Fruit fly (Drosophila melanogaster) whole organism, embryonic: Measurements from ENCODE around the gene Tmhs.

Experiments
- Adf1 ChIP-seq: fragments of 200-800 bp; sonication (Bioruptor generic); IDR thresholded peaks from 2 replicates; pipeline ENCODE4 v1.3.6; 2022; ENCODE audit warnings: missing biosample characterization, missing genetic modification characterization
- Atf-2 ChIP-seq: fragments of 200-800 bp; sonication (Bioruptor generic); optimal IDR thresholded peaks from 2 replicates; lab custom pipeline; 2016; ENCODE audit warnings: missing biosample characterization, missing genetic modification characterization
- Awh ChIP-seq: fragments of 200-800 bp; sonication (Bioruptor generic); IDR thresholded peaks from 2 replicates; pipeline ENCODE4, ENCODE4 v1.3.6; 2022; ENCODE audit warnings: missing biosample characterization, missing genetic modification characterization
- B-H2 ChIP-seq: fragments of 200-800 bp; sonication (Bioruptor generic); optimal IDR thresholded peaks from 2 replicates; lab custom pipeline; 2018; ENCODE audit warnings: missing biosample characterization, mild to moderate bottlenecking, missing genetic modification characterization
- BEAF-32 ChIP-seq: fragments of 200-800 bp; sonication (Bioruptor generic); optimal IDR thresholded peaks from 3 replicates; lab custom pipeline; 2017; ENCODE audit warnings: missing biosample characterization, missing genetic modification characterization, mild to moderate bottlenecking, moderate library complexity, missing genetic modification reagents
- CG10543 ChIP-seq: fragments of 200-800 bp; sonication (Bioruptor generic); optimal IDR thresholded peaks from 3 replicates; lab custom pipeline; 2017; ENCODE audit warnings: missing biosample characterization, mild to moderate bottlenecking, missing genetic modification characterization, moderate library complexity
- CG12236 ChIP-seq: fragments of 200-800 bp; sonication (Bioruptor generic); optimal IDR thresholded peaks from 2 replicates; lab custom pipeline; 2016; ENCODE audit warnings: missing biosample characterization, missing genetic modification characterization
- CG13287 ChIP-seq: fragments of 200-800 bp; sonication (Bioruptor generic); IDR thresholded peaks from 2 replicates; pipeline ENCODE4 v1.3.6; 2022; ENCODE audit warnings: missing biosample characterization, missing genetic modification characterization; ENCODE audit not compliant: partially characterized antibody
- CG13624 ChIP-seq: fragments of 200-800 bp; sonication (Bioruptor generic); optimal IDR thresholded peaks from 2 replicates; lab custom pipeline; 2016; ENCODE audit warnings: missing biosample characterization, missing genetic modification characterization
- CG1832 ChIP-seq: fragments of 200-800 bp; sonication (Bioruptor generic); optimal IDR thresholded peaks from 2 replicates; lab custom pipeline; 2017; ENCODE audit warnings: missing biosample characterization, mild to moderate bottlenecking, missing genetic modification characterization, inconsistent platforms
- CG18619 ChIP-seq: fragments of 200-800 bp; sonication (Bioruptor generic); optimal IDR thresholded peaks from 3 replicates; lab custom pipeline; 2017; ENCODE audit warnings: missing biosample characterization, mild to moderate bottlenecking, missing genetic modification characterization
- CG2120 ChIP-seq: fragments of 200-800 bp; sonication (Bioruptor generic); optimal IDR thresholded peaks from 3 replicates; lab custom pipeline; 2016; ENCODE audit warnings: missing biosample characterization, missing genetic modification characterization
- CG2199 ChIP-seq: fragments of 200-800 bp; sonication (Bioruptor generic); IDR thresholded peaks from 3 replicates; pipeline ENCODE4 v1.3.6; 2022; ENCODE audit warnings: missing biosample characterization, missing genetic modification characterization
- CG32532 ChIP-seq: fragments of 200-800 bp; sonication (Bioruptor generic); IDR thresholded peaks from 2 replicates; pipeline ENCODE4 v1.3.6; 2022; ENCODE audit warnings: missing biosample characterization, missing genetic modification characterization
- CG32767 ChIP-seq: fragments of 200-800 bp; sonication (Bioruptor generic); IDR thresholded peaks from 2 replicates; pipeline ENCODE4 v1.3.6; 2022; ENCODE audit warnings: missing biosample characterization, missing genetic modification characterization
- CG3726 ChIP-seq: fragments of 200-800 bp; sonication (Bioruptor generic); IDR thresholded peaks from 3 replicates; pipeline ENCODE4, ENCODE4 v1.3.6; 2022; ENCODE audit warnings: missing biosample characterization, missing genetic modification characterization
- CG7987 ChIP-seq: fragments of 200-800 bp; sonication (Bioruptor generic); optimal IDR thresholded peaks from 2 replicates; lab custom pipeline; 2018; ENCODE audit warnings: missing biosample characterization, mild to moderate bottlenecking, missing genetic modification characterization, moderate library complexity
- Dbx ChIP-seq: fragments of 200-800 bp; sonication (Bioruptor generic); IDR thresholded peaks from 3 replicates; pipeline ENCODE4 v1.3.6; 2022; ENCODE audit warnings: missing biosample characterization, missing genetic modification characterization
- Dip2 ChIP-seq: fragments of 200-800 bp; sonication (Bioruptor generic); IDR thresholded peaks from 2 replicates; pipeline ENCODE4 v1.3.6; 2022; ENCODE audit warnings: missing biosample characterization, missing genetic modification characterization
- Dp ChIP-seq: fragments of 200-800 bp; sonication (Bioruptor generic); optimal IDR thresholded peaks from 2 replicates; lab custom pipeline; 2018; ENCODE audit warnings: missing biosample characterization, mild to moderate bottlenecking, missing genetic modification characterization, moderate library complexity
- Fer2 ChIP-seq: fragments of 200-800 bp; sonication (Bioruptor generic); optimal IDR thresholded peaks from 2 replicates; lab custom pipeline; 2018; ENCODE audit warnings: missing biosample characterization, mild to moderate bottlenecking, missing genetic modification characterization, moderate library complexity
- Gsc ChIP-seq: fragments of 200-800 bp; sonication (Bioruptor generic); IDR thresholded peaks from 2 replicates; pipeline ENCODE4 v1.3.6; 2022; ENCODE audit warnings: missing biosample characterization, missing genetic modification characterization
- H15 ChIP-seq: fragments of 200-800 bp; sonication (Bioruptor generic); IDR thresholded peaks from 3 replicates; pipeline ENCODE4 v1.3.6; 2022; ENCODE audit warnings: missing biosample characterization, missing genetic modification characterization
- Hmr ChIP-seq: fragments of 200-800 bp; sonication (Bioruptor generic); optimal IDR thresholded peaks from 3 replicates; lab custom pipeline; 2017; ENCODE audit warnings: mild to moderate bottlenecking, missing biosample characterization, missing genetic modification reagents, missing genetic modification characterization
- Lhr ChIP-seq: fragments of 200-800 bp; sonication (Bioruptor generic); optimal IDR thresholded peaks from 3 replicates; lab custom pipeline; 2017; ENCODE audit warnings: mild to moderate bottlenecking, missing biosample characterization, missing genetic modification reagents, missing genetic modification characterization
- Mrtf ChIP-seq: fragments of 200-800 bp; sonication (Bioruptor generic); IDR thresholded peaks from 3 replicates; pipeline ENCODE4 v1.3.6; 2022; ENCODE audit warnings: missing biosample characterization, missing genetic modification characterization
- NC2α ChIP-seq: fragments of 200-800 bp; sonication (Bioruptor generic); optimal IDR thresholded peaks from 2 replicates; lab custom pipeline; 2016; ENCODE audit warnings: missing biosample characterization, missing genetic modification characterization
- NfI ChIP-seq: fragments of 200-800 bp; sonication (Bioruptor generic); optimal IDR thresholded peaks from 3 replicates; lab custom pipeline; 2018; ENCODE audit warnings: missing biosample characterization, mild to moderate bottlenecking, missing genetic modification characterization, moderate library complexity
- Poxn ChIP-seq: fragments of 200-800 bp; sonication (Bioruptor generic); IDR thresholded peaks from 2 replicates; pipeline ENCODE4 v1.3.6; 2022; ENCODE audit warnings: missing biosample characterization, missing genetic modification characterization
- Scr ChIP-seq: fragments of 200-800 bp; sonication (Bioruptor generic); IDR thresholded peaks from 2 replicates; pipeline ENCODE4 v1.3.6; 2022; ENCODE audit warnings: missing biosample characterization, missing genetic modification characterization; ENCODE audit not compliant: partially characterized antibody
- Xrp1 ChIP-seq: fragments of 200-800 bp; sonication (Bioruptor generic); IDR thresholded peaks from 2 replicates; pipeline ENCODE4 v1.3.6; 2022; ENCODE audit warnings: missing biosample characterization, missing genetic modification characterization
- ab ChIP-seq: fragments of 200-800 bp; sonication (Bioruptor generic); optimal IDR thresholded peaks from 2 replicates; lab custom pipeline; 2016; ENCODE audit warnings: missing biosample characterization, missing genetic modification characterization
- bowl ChIP-seq: fragments of 200-800 bp; sonication (Bioruptor generic); IDR thresholded peaks from 2 replicates; pipeline ENCODE4 v1.3.6; 2022; ENCODE audit warnings: missing biosample characterization, missing genetic modification characterization
- cato ChIP-seq: fragments of 200-800 bp; sonication (Bioruptor generic); optimal IDR thresholded peaks from 2 replicates; lab custom pipeline; 2016; ENCODE audit warnings: missing biosample characterization, missing genetic modification characterization, borderline replicate concordance
- eve ChIP-seq, 2 experiments: fragments of >200 bp; optimal IDR thresholded peaks; 2 replicates each; lab custom pipeline; 2017; ENCODE audit warnings: missing biosample characterization in 2 of 2, missing genetic modification characterization in 2 of 2
- gcm ChIP-seq: fragments of 200-800 bp; sonication (Bioruptor generic); optimal IDR thresholded peaks from 2 replicates; lab custom pipeline; 2019; ENCODE audit warnings: missing biosample characterization, mild to moderate bottlenecking, missing genetic modification characterization, moderate library complexity
- gt ChIP-seq: fragments of 200-800 bp; sonication (Bioruptor generic); IDR thresholded peaks from 2 replicates; pipeline ENCODE4 v1.3.6; 2022; ENCODE audit warnings: missing biosample characterization, missing genetic modification characterization
- jigr1 ChIP-seq: fragments of 200-800 bp; sonication (Bioruptor generic); IDR thresholded peaks from 3 replicates; pipeline ENCODE4 v1.3.6; 2022; ENCODE audit warnings: missing biosample characterization, missing genetic modification characterization
- klu ChIP-seq: fragments of 200-800 bp; sonication (Bioruptor generic); IDR thresholded peaks from 2 replicates; pipeline ENCODE4 v1.3.6; 2022; ENCODE audit warnings: missing biosample characterization, missing genetic modification characterization
- kni ChIP-seq: fragments of 200-800 bp; sonication (Bioruptor generic); optimal IDR thresholded peaks from 3 replicates; lab custom pipeline; 2017; ENCODE audit warnings: mild to moderate bottlenecking, missing biosample characterization, missing genetic modification reagents, missing genetic modification characterization
- prd ChIP-seq, 3 experiments: fragments of >200 bp in 2 of 3; fragments of 200-800 bp in 1 of 3; sonication (Bioruptor generic) in 1 of 3; optimal IDR thresholded peaks in 2 of 3; IDR thresholded peaks in 1 of 3; 2 replicates in 2 of 3; 3 replicates in 1 of 3; pipeline versions ENCODE4 v1.3.6 to Lab custom; 2017 to 2022; ENCODE audit warnings: missing biosample characterization in 1 of 3, missing genetic modification characterization in 1 of 3
- pum ChIP-seq: fragments of 200-800 bp; sonication (Bioruptor generic); optimal IDR thresholded peaks from 2 replicates; lab custom pipeline; 2016; ENCODE audit warnings: missing biosample characterization, missing genetic modification characterization
- pzg ChIP-seq: fragments of 200-800 bp; sonication (Bioruptor generic); optimal IDR thresholded peaks from 3 replicates; lab custom pipeline; 2018; ENCODE audit warnings: missing biosample characterization, mild to moderate bottlenecking, missing genetic modification characterization, moderate library complexity
- scrt ChIP-seq: fragments of 200-800 bp; sonication (Bioruptor generic); optimal IDR thresholded peaks from 2 replicates; lab custom pipeline; 2018; ENCODE audit warnings: missing biosample characterization, mild to moderate bottlenecking, missing genetic modification characterization, moderate library complexity
- tin ChIP-seq: fragments of 200-800 bp; sonication (Bioruptor generic); optimal IDR thresholded peaks from 3 replicates; lab custom pipeline; 2016; ENCODE audit warnings: missing biosample characterization, missing genetic modification characterization
- tll ChIP-seq, 2 experiments: fragments of 200-800 bp in 1 of 2; fragments of >200 bp in 1 of 2; sonication (Bioruptor generic) in 1 of 2; optimal IDR thresholded peaks; 2 replicates each; lab custom pipeline; 2017 to 2019; ENCODE audit warnings: missing biosample characterization in 2 of 2, missing genetic modification characterization in 2 of 2, mild to moderate bottlenecking in 1 of 2, moderate library complexity in 1 of 2
- tup ChIP-seq: fragments of 200-800 bp; sonication (Bioruptor generic); optimal IDR thresholded peaks from 2 replicates; lab custom pipeline; 2016; ENCODE audit warnings: missing biosample characterization, mild to moderate bottlenecking, missing genetic modification characterization, moderate library complexity
- twi ChIP-seq: fragments of 200-800 bp; optimal IDR thresholded peaks from 2 replicates; lab custom pipeline; 2019; ENCODE audit warnings: missing biosample characterization, mild to moderate bottlenecking, missing genetic modification characterization, moderate library complexity
- tx ChIP-seq: fragments of 200-800 bp; sonication (Bioruptor generic); optimal IDR thresholded peaks from 2 replicates; lab custom pipeline; 2016; ENCODE audit warnings: missing biosample characterization, missing genetic modification characterization
- usp ChIP-seq: fragments of >200 bp; optimal IDR thresholded peaks from 2 replicates; lab custom pipeline; 2017; ENCODE audit warnings: missing biosample characterization, missing genetic modification characterization
- z ChIP-seq: fragments of 200-800 bp; sonication (Bioruptor generic); IDR thresholded peaks from 3 replicates; pipeline ENCODE4 v1.3.6; 2022; ENCODE audit warnings: missing biosample characterization, missing genetic modification characterization
- zfh2 ChIP-seq: fragments of 200-800 bp; sonication (Bioruptor generic); optimal IDR thresholded peaks from 2 replicates; lab custom pipeline; 2016; ENCODE audit warnings: missing biosample characterization, missing genetic modification characterization

The Tmhs gene

dm6 chr3L:1890941-1891340 lies 5.5 kb downstream of the Tmhs start (continued):
- TF ChIP-seq twi = no peak
- TF ChIP-seq prd (optimal IDR thresholded peaks at IDR 0.05; lab: Kevin White, UChicago) = no peak
- TF ChIP-seq prd (GFP tag; IDR thresholded peaks at IDR 0.05; lab: Robert Waterston, UW) = no peak
- TF ChIP-seq Poxn (GFP tag; lab: Robert Waterston, UW) = no peak
- no peak for TF ChIP-seq gt (GFP tag; lab: Robert Waterston, UW)
- no peak for TF ChIP-seq Adf1
- TF ChIP-seq tup (GFP tag; lab: Kevin White, UChicago) = no peak
- peak; percentile 51; the same call in 1 of the 2 replicates for TF ChIP-seq CG13287 (GFP tag; lab: Robert Waterston, UW)
- TF ChIP-seq scrt = no peak
- TF ChIP-seq CG18619 = no peak
- TF ChIP-seq tin = no peak
- no peak for TF ChIP-seq B-H2 (GFP tag; lab: Kevin White, UChicago)
- TF ChIP-seq bowl (GFP tag; lab: Robert Waterston, UW) = no peak
- TF ChIP-seq CG7987 = no peak
- peak; percentile 37 for TF ChIP-seq pzg (GFP tag; lab: Kevin White, UChicago)
- no peak for TF ChIP-seq CG3726 (GFP tag; lab: Robert Waterston, UW)
- TF ChIP-seq CG13624 (GFP tag; lab: Kevin White, UChicago) = peak; percentile 2
- TF ChIP-seq Gsc (GFP tag; lab: Robert Waterston, UW) = no peak
- no peak for TF ChIP-seq gcm
- TF ChIP-seq eve (GFP tag; optimal IDR thresholded peaks at IDR 0.05; lab: Kevin White, UChicago) = no peak
- TF ChIP-seq jigr1 = no peak
- no peak for TF ChIP-seq CG2120 (GFP tag; lab: Kevin White, UChicago)
- TF ChIP-seq CG10543 (GFP tag; lab: Kevin White, UChicago) = no peak
- no peak for TF ChIP-seq tll (GFP tag; optimal IDR thresholded peaks at IDR 0.05; lab: Kevin White, UChicago)
- TF ChIP-seq Dp (GFP tag; lab: Kevin White, UChicago) = peak; percentile 82
- no peak for TF ChIP-seq Awh
- TF ChIP-seq Scr (GFP tag; lab: Robert Waterston, UW) = no peak
- TF ChIP-seq Hmr (GFP tag; lab: Kevin White, UChicago) = peak; percentile 1
- no peak for TF ChIP-seq kni (GFP tag; lab: Kevin White, UChicago)
- TF ChIP-seq ab (GFP tag; lab: Kevin White, UChicago) = no peak
- no peak for TF ChIP-seq z (GFP tag; lab: Robert Waterston, UW)
- TF ChIP-seq Dbx (GFP tag; lab: Robert Waterston, UW) = no peak
- TF ChIP-seq Mrtf (GFP tag; lab: Robert Waterston, UW) = no peak
- TF ChIP-seq CG32532 (GFP tag; lab: Robert Waterston, UW) = no peak
- TF ChIP-seq Atf-2 (GFP tag; lab: Kevin White, UChicago) = no peak
- no peak for TF ChIP-seq tx (GFP tag; lab: Kevin White, UChicago)
- TF ChIP-seq klu (GFP tag; lab: Robert Waterston, UW) = no peak
- no peak for TF ChIP-seq CG12236 (GFP tag; lab: Kevin White, UChicago)
- TF ChIP-seq Fer2 (tag; lab: Kevin White, UChicago) = no peak
- no peak for TF ChIP-seq H15 (GFP tag; lab: Robert Waterston, UW)
- no peak for TF ChIP-seq CG32767
- no peak for TF ChIP-seq Dip2 (GFP tag; lab: Robert Waterston, UW)
- TF ChIP-seq NC2α (GFP tag; lab: Kevin White, UChicago) = no peak
- peak; percentile 58; the same call in 2 of the 3 replicates for TF ChIP-seq CG2199 (GFP tag; lab: Robert Waterston, UW)
- TF ChIP-seq pum = no peak
- TF ChIP-seq NfI = no peak
- TF ChIP-seq usp (GFP tag; lab: Kevin White, UChicago) = no peak
- peak; percentile 34 for TF ChIP-seq Lhr
- TF ChIP-seq cato (GFP tag; lab: Kevin White, UChicago) = no peak
- TF ChIP-seq Xrp1 (GFP tag; lab: Robert Waterston, UW) = no peak
- no peak for TF ChIP-seq CG1832 (GFP tag; lab: Kevin White, UChicago)
- TF ChIP-seq BEAF-32 = peak; percentile 20
- no peak for TF ChIP-seq zfh2
